Worm (Caenorhabditis elegans): Measurements from ENCODE around the gene nspb-3.
"Not testable (repeated sequence)": the region's sequence is repeated elsewhere in the genome, so short reads cannot be mapped to it uniquely, and the experiment has no call there.

The nspb-3 gene

ce11 chrIV:6594871-6595270 lies at the start of gene nspb-3:
Gene nspb-3 (minus strand): TSS chrIV:6594971.
- TF ChIP-seq skn-1 (tag; optimal IDR thresholded peaks at IDR 0.05); fkh-10 (GFP tag; optimal IDR thresholded peaks at IDR 0.05); nhr-77 (tag; optimal IDR thresholded peaks at IDR 0.05): not testable (repeated sequence)

ce11 chrIV:6639880-6640279 lies 45.1 kb upstream of the nspb-3 start, which contains the start of gene C01B10.6:
Gene C01B10.6 (plus strand): TSS chrIV:6640180.
- TF ChIP-seq elt-2 (tag; optimal IDR thresholded peaks at IDR 0.05) (peak; percentile 38), nhr-12 (tag; optimal IDR thresholded peaks at IDR 0.05) (no peak)

- TF ChIP-seq egl-27 (tag; optimal IDR thresholded peaks at IDR 0.05): no peak
- no peak for TF ChIP-seq nhr-237 (tag; optimal IDR thresholded peaks at IDR 0.05)
- no peak for TF ChIP-seq ceh-16 (tag; optimal IDR thresholded peaks at IDR 0.05)
- no peak for TF ChIP-seq elt-2 (tag; optimal IDR thresholded peaks at IDR 0.05)
- TF ChIP-seq jun-1 (tag; optimal IDR thresholded peaks at IDR 0.05): no peak
- no peak for TF ChIP-seq sea-2 (GFP tag; optimal IDR thresholded peaks at IDR 0.05)
- no peak for TF ChIP-seq elt-3 (tag; optimal IDR thresholded peaks at IDR 0.05)
- no peak for TF ChIP-seq unc-39 (tag; optimal IDR thresholded peaks at IDR 0.05)
- TF ChIP-seq snpc-4 (tag; optimal IDR thresholded peaks at IDR 0.05): no peak
- no peak for TF ChIP-seq lsy-12 (tag; optimal IDR thresholded peaks at IDR 0.05)
- no peak for TF ChIP-seq skn-1 (tag; optimal IDR thresholded peaks at IDR 0.05)
- no peak for TF ChIP-seq fkh-10 (GFP tag; optimal IDR thresholded peaks at IDR 0.05)
Observed at ce11 chrIV:6638256-6638655, 43.5 kb upstream of the nspb-3 start, which contains the start of gene C01B10.7. Gene C01B10.7 (plus strand): TSS chrIV:6638556.

DNA sequence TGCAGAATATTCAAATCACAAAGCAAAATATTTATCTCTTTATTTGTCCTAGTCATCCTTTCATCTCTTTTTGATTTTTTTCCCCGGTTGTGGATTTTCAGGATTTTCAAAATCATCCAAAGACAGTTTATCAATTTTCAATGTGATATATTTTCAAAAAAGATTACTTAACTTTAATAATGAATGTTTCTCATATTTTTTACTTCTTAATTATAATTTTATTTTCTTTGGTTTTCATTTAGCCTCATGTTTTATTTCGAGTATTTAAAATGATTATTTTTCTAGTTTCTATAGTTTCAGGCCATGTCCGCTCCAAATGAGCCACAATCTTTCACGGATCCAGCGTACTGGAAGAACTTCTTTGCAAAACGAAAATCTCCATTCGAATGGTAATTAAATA lies 40.0 kb upstream of the nspb-3 start, which contains the start of gene metl-13:
Gene metl-13 (plus strand): TSS at position 301 of the 400 bp plus-strand sequence.
- TF ChIP-seq daf-12 (tag; optimal IDR thresholded peaks at IDR 0.05) (no peak), lin-15B (tag; optimal IDR thresholded peaks at IDR 0.05) (no peak), eor-1 (tag; optimal IDR thresholded peaks at IDR 0.05) (no peak), snpc-4 (tag; optimal IDR thresholded peaks at IDR 0.05) (no peak), lin-39 (tag; optimal IDR thresholded peaks at IDR 0.05) (no peak), nhr-12 (tag; optimal IDR thresholded peaks at IDR 0.05) (no peak), unc-62 (GFP tag; optimal IDR thresholded peaks at IDR 0.05) (no peak), ceh-16 (tag; optimal IDR thresholded peaks at IDR 0.05) (no peak), nhr-25 (tag; optimal IDR thresholded peaks at IDR 0.05) (no peak), nfya-1 (tag; optimal IDR thresholded peaks at IDR 0.05; ENCODE audit: insufficient read depth) (no peak), ama-1 (optimal IDR thresholded peaks at IDR 0.05) (no peak), fos-1 (tag; optimal IDR thresholded peaks at IDR 0.05) (no peak), lsy-12 (tag; optimal IDR thresholded peaks at IDR 0.05) (no peak), ZK546.5 (tag; optimal IDR thresholded peaks at IDR 0.05) (no peak), aly-2 (tag; optimal IDR thresholded peaks at IDR 0.05) (no peak)

- TF ChIP-seq skn-1 (tag; optimal IDR thresholded peaks at IDR 0.05) (no peak), nhr-43 (tag; optimal IDR thresholded peaks at IDR 0.05; ENCODE audit: poor library complexity, severe bottlenecking) (peak; percentile 91), sea-2 (GFP tag; optimal IDR thresholded peaks at IDR 0.05) (no peak), lsy-12 (tag; optimal IDR thresholded peaks at IDR 0.05) (peak; percentile 61), pqm-1 (tag; optimal IDR thresholded peaks at IDR 0.05) (peak; percentile 18), snpc-4 (tag; optimal IDR thresholded peaks at IDR 0.05) (peak; percentile 31), nfya-1 (tag; optimal IDR thresholded peaks at IDR 0.05; ENCODE audit: insufficient read depth) (peak; percentile 80), pha-4 (tag; optimal IDR thresholded peaks at IDR 0.05) (peak; percentile 78), hmg-11 (tag; optimal IDR thresholded peaks at IDR 0.05) (peak; percentile 25), nhr-77 (tag; optimal IDR thresholded peaks at IDR 0.05) (no peak), elt-2 (tag; optimal IDR thresholded peaks at IDR 0.05) (peak; percentile 49), ceh-82 (tag; optimal IDR thresholded peaks at IDR 0.05) (no peak), ceh-9 (tag; optimal IDR thresholded peaks at IDR 0.05) (no peak), ceh-28 (tag; optimal IDR thresholded peaks at IDR 0.05) (peak; percentile 37), tbx-2 (tag; optimal IDR thresholded peaks at IDR 0.05) (no peak), lin-15B (tag; optimal IDR thresholded peaks at IDR 0.05) (peak; percentile 83), nhr-11 (tag; optimal IDR thresholded peaks at IDR 0.05) (no peak), R02D3.7 (tag; optimal IDR thresholded peaks at IDR 0.05) (peak; percentile 53)
Observed at ce11 chrIV:6631704-6632272, 37.0 kb upstream of the nspb-3 start, which contains the start of the genes cest-5.1 and C01B10.9. Gene cest-5.1 (minus strand): TSS chrIV:6631754. Gene C01B10.9 (plus strand): TSS chrIV:6632222.

All from whole organism, L3 larva.